Worm (Caenorhabditis elegans) whole organism, late embryonic: ENCODE measurements around the gene cest-1.1.

Experiments used
- ahr-1 ChIP-seq: sonication (generic microtip); optimal IDR thresholded peaks from 2 replicates; lab custom pipeline; 2016; ENCODE audit warnings: missing genetic modification characterization, missing compliant biosample characterization
- ama-1 ChIP-seq: fragments of 150-350 bp; optimal IDR thresholded peaks from 2 replicates; lab custom pipeline; 2014
- ceh-22 ChIP-seq: sonication (generic microtip); optimal IDR thresholded peaks from 2 replicates; lab custom pipeline; 2017; ENCODE audit warnings: missing biosample characterization, missing genetic modification characterization
- dve-1 ChIP-seq: sonication (generic microtip); optimal IDR thresholded peaks from 2 replicates; lab custom pipeline; 2017; ENCODE audit warnings: antibody characterized with exemption, mild to moderate bottlenecking, missing genetic modification characterization, missing compliant biosample characterization
- elt-2 ChIP-seq: sonication (generic microtip); optimal IDR thresholded peaks from 2 replicates; lab custom pipeline; 2016; ENCODE audit warnings: missing genetic modification reagents, missing genetic modification characterization, missing compliant biosample characterization
- fkh-10 ChIP-seq: fragments of 150-350 bp; optimal IDR thresholded peaks from 2 replicates; lab custom pipeline; 2014; ENCODE audit warnings: missing biosample characterization, missing genetic modification reagents, missing genetic modification characterization
- pag-3 ChIP-seq: sonication (generic microtip); optimal IDR thresholded peaks from 2 replicates; lab custom pipeline; 2016; ENCODE audit warnings: missing compliant biosample characterization, missing genetic modification characterization, borderline replicate concordance
- pha-2 ChIP-seq: sonication (generic microtip); optimal IDR thresholded peaks from 2 replicates; lab custom pipeline; 2017; ENCODE audit warnings: mild to moderate bottlenecking, missing genetic modification characterization, missing compliant biosample characterization
- pros-1 ChIP-seq: fragments of 150-350 bp; optimal IDR thresholded peaks from 2 replicates; lab custom pipeline; 2014; ENCODE audit warnings: missing biosample characterization, missing genetic modification reagents, missing genetic modification characterization
- sdc-2 ChIP-seq: sonication (generic microtip); optimal IDR thresholded peaks from 2 replicates; lab custom pipeline; 2016; ENCODE audit warnings: missing genotype, missing genetic modification characterization, missing compliant biosample characterization
- unc-42 ChIP-seq: sonication (generic microtip); optimal IDR thresholded peaks from 2 replicates; lab custom pipeline; 2016; ENCODE audit warnings: missing genotype, missing genetic modification characterization, missing compliant biosample characterization

DNA sequence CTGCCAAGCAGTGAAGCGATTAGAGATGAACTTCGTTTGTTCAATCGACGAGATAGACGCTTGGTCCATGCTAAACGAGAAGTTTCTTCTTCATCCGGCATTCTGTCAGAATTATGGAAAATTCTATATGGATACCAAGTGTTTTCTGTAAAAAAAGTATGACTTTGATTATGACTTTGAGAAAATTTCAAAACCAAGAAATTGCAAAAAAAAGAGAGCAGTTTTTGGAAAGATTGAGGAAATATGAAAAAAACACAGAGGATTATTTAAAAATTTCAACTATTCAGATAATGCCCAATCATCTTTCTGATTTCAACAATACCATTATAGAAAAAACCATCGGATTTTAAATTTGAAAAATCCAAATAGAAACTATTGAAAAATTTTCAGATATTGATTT is 21.3 kb downstream of the cest-1.1 start, which contains the start of gene par-1:
- TF ChIP-seq pha-2: no peak
- TF ChIP-seq sdc-2 (tag; lab: Kevin White, UChicago): no peak
- TF ChIP-seq pros-1 (tag; lab: Kevin White, UChicago): no peak
- TF ChIP-seq ahr-1: no peak
- TF ChIP-seq ceh-22 (tag; lab: Kevin White, UChicago): no peak
- no peak for TF ChIP-seq unc-42 (tag; lab: Kevin White, UChicago)
- TF ChIP-seq dve-1: no peak
- TF ChIP-seq elt-2 (tag; lab: Kevin White, UChicago): no peak
- TF ChIP-seq ama-1 (lab: Kevin White, UChicago): no peak
- TF ChIP-seq fkh-10 (GFP tag; lab: Kevin White, UChicago): no peak
- TF ChIP-seq pag-3: no peak
